Worm (Caenorhabditis elegans) whole organism, early embryonic: ENCODE data around the gene gcy-19.

Experiments used
- F13C5.2 ChIP-seq: sonication (generic microtip); optimal IDR thresholded peaks from 2 replicates; lab custom pipeline; 2017; ENCODE audit warnings: mild to moderate bottlenecking, missing genetic modification characterization, inconsistent platforms, missing compliant biosample characterization
- aly-1 ChIP-seq: sonication (generic microtip); optimal IDR thresholded peaks from 2 replicates; lab custom pipeline; 2016; ENCODE audit warnings: missing genetic modification characterization, missing compliant biosample characterization
- ama-1 ChIP-seq: fragments of 150-350 bp; optimal IDR thresholded peaks from 2 replicates; lab custom pipeline; 2014
- ceh-36 ChIP-seq: sonication (generic microtip); optimal IDR thresholded peaks from 2 replicates; lab custom pipeline; 2016; ENCODE audit warnings: missing genetic modification characterization, inconsistent platforms, missing compliant biosample characterization
- ets-7 ChIP-seq: sonication (generic microtip); optimal IDR thresholded peaks from 2 replicates; lab custom pipeline; 2016; ENCODE audit warnings: missing genotype, missing genetic modification characterization, missing compliant biosample characterization
- pes-1 ChIP-seq: fragments of 200-800 bp; sonication (Bioruptor generic); IDR thresholded peaks from 2 replicates; pipeline ENCODE4 v1.3.6; 2022; ENCODE audit warnings: missing genetic modification reagents, missing genetic modification characterization, missing compliant biosample characterization
- sea-1 ChIP-seq: fragments of 200-800 bp; sonication (Bioruptor generic); conservative IDR thresholded peaks from 2 replicates; pipeline ENCODE4 v1.3.6; 2022; ENCODE audit warnings: missing genetic modification characterization, missing compliant biosample characterization

ce11 chrII:3277686-3278085 lies 18.5 kb upstream of the gcy-19 start, which contains the start of gene F02E11.4:
- TF ChIP-seq ama-1 (lab: Kevin White, UChicago) (no peak), ets-7 (tag; lab: Kevin White, UChicago) (no peak), ceh-36 (tag; lab: Kevin White, UChicago) (no peak), aly-1 (tag; lab: Kevin White, UChicago) (no peak), F13C5.2 (tag; lab: Kevin White, UChicago) (no peak), sea-1 (GFP tag; lab: Robert Waterston, UW) (no peak), pes-1 (GFP tag; lab: Robert Waterston, UW) (no peak)
